Fruit fly (Drosophila melanogaster) ovary, adult (tissue): ENCODE results near the gene Fpgs2.
A peak's percentile ranks its signal among the peaks of the same experiment; 100 is the strongest.

Source experiments
- CG17801 ChIP-seq: fragments of 200-800 bp; optimal IDR thresholded peaks from 2 replicates; lab custom pipeline; 2019; ENCODE audit warnings: missing biosample characterization, mild to moderate bottlenecking, missing genetic modification characterization, moderate library complexity; ENCODE audit not compliant: partially characterized antibody

Fpgs2 gene

DNA sequence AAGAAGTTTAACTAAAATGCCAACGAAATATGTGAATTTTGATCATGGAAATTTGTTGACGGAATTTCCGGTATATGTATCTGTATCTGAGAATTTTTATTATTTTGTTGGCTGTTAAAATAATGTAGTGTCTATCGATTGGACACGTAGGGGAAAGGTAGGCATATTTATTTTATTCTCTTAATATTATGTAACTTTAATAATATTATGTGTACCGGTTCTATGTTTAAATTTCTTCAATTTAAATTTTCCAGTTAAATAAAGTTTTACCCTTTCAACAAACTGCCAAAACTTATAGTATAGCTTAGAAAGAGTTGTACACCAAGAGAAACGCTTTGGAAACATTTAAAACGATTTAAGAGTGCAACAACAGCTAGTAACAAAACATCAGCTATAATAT lies at the start of gene Fpgs2:
Gene Fpgs2 (minus strand): TSS at position 101 of the 400 bp plus-strand sequence.
- TF ChIP-seq CG17801 (GFP tag; lab: Kevin White, UChicago), result no peak

DNA sequence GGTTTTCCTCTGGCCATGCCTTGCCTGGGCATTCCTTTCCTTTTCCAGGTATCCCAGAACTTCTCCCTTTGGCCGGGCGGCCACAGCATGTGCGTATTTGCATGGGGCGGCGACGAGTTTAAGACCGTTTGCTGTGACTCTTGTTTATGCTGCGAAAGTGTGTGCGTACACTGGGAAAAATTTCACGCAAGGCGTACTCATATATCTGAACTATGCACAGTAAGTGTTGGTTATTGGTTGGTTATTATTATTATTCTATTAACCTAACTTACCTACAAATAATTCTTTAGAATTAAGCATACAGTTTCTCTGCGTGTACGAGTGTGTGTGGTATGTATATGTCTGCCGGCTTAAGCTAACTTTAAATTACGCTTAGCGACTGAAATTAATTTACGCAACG lies 28.0 kb upstream of the Fpgs2 start:
- no peak for TF ChIP-seq CG17801 (GFP tag; lab: Kevin White, UChicago)

- TF ChIP-seq CG17801 (GFP tag; lab: Kevin White, UChicago), result no peak
Observed at dm6 chr2L:3940302-3940701, 26.2 kb upstream of the Fpgs2 start.

dm6 chr2L:3938773-3939172 lies 24.7 kb upstream of the Fpgs2 start:
- no peak for TF ChIP-seq CG17801 (GFP tag; lab: Kevin White, UChicago)

- no peak for TF ChIP-seq CG17801 (GFP tag; lab: Kevin White, UChicago)
Observed at dm6 chr2L:3935757-3936156, 21.7 kb upstream of the Fpgs2 start.

DNA sequence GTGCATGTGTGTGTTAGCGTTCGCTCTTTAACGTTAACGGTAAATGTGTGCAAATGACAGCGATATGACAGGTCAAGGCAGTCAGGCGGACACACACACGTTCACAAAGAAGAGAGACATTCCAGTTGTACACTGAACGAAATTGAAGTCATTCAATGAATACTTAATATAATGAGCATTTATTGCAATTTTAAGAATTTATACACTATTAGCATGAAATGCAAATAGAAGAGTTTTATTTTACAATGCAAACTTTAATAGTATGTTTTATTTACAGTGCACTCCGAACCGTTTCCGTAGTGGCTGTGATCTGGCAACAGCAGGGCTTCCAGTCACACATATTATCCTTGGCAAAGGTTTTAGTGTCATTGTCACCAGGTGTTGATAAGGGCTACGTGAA lies 20.9 kb upstream of the Fpgs2 start:
- TF ChIP-seq CG17801 (GFP tag; lab: Kevin White, UChicago), result no peak

DNA sequence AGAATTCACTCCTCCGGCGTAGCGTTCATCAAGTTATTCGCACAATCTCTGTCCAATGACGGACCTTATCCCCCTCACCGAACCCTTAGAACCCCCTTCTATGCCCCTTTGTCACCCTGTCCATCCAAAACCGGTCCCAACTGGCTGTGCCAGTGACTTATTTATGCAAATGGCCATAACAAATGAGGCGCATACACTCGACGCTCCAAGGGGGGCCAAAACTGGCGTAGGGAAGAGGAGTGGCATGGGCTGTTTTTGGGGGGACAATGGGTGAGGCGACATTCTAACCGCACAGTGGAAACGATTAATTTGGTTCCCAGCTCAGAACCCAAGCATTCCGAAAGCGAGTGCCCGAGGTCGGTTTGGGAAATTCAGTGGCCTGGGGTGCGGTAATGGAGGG lies 19.6 kb upstream of the Fpgs2 start:
- TF ChIP-seq CG17801 (GFP tag; lab: Kevin White, UChicago), result no peak

- TF ChIP-seq CG17801 (GFP tag; lab: Kevin White, UChicago), result no peak
Observed at dm6 chr2L:3916857-3917256, 2.8 kb upstream of the Fpgs2 start.

dm6 chr2L:3914655-3915054 lies 567 bp upstream of the Fpgs2 start:
- TF ChIP-seq CG17801 (GFP tag; lab: Kevin White, UChicago), result no peak

dm6 chr2L:3902760-3903159 lies 11.3 kb downstream of the Fpgs2 start, which contains the start of gene capu:
Gene capu (minus strand): TSS chr2L:3902860.
- TF ChIP-seq CG17801 (GFP tag; lab: Kevin White, UChicago), result no peak

DNA sequence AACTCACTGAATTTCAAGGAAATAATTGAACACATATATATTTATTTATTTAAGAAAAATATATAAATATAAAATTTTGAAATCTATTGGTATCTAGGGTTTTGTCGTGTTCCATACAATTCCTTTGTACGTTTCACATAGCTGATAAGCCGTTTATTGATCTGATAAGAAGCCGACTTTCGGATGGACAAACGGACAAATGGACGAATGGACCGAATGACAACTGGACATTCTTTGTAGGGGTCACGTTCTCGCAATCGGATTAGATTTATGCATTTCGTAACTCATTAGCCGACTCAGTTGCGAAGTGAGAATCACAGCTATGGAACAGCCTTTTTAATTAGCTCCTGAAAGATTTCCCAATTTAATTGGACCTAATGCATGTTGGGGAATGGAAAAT lies 16.6 kb downstream of the Fpgs2 start:
- TF ChIP-seq CG17801 (GFP tag; lab: Kevin White, UChicago), result no peak

DNA sequence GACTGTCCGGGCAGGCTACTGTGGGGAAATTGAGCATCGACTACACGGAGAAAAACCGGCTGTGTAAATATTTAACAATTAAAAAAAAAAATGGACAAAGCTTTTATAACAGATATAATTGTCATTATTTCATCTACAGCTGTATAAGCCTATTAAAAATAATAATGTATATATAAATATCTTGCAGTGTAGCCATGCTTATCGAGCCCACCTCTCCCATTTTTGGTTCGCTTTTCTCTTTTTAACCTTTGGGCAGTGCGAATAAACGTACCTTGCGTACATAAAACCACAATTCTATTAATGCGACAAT lies 17.3 kb downstream of the Fpgs2 start:
- peak; percentile 7 for TF ChIP-seq CG17801 (GFP tag; lab: Kevin White, UChicago)

- TF ChIP-seq CG17801 (GFP tag; lab: Kevin White, UChicago), result no peak
Observed at dm6 chr2L:3895951-3896833, 17.9 kb downstream of the Fpgs2 start.

- no peak for TF ChIP-seq CG17801 (GFP tag; lab: Kevin White, UChicago)
Observed at dm6 chr2L:3893331-3893730, 20.8 kb downstream of the Fpgs2 start.

DNA sequence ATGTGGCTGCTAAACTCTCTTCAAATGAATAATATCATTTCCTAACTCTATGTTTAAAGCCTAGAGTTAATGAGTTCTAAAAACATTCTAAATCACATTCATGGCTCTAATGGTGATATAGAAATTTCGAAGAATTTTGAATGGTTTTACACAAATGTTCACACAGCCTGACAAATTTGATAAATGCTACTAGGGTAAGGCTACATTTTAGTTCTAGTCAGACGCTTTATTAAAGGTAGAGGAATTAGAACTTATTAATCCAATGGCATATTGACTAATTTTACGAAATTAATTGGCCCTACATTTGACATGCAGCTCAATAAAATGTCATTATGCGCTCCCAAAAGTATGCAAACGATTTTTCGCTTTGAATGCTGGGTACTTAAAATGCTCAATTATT lies 24.2 kb downstream of the Fpgs2 start:
- TF ChIP-seq CG17801 (GFP tag; lab: Kevin White, UChicago), result no peak
